Worm (Caenorhabditis elegans) whole organism, young adult: ENCODE measurements around the gene srg-51.

Experiments used
- B0336.3 ChIP-seq: fragments of 200-800 bp; sonication (Bioruptor generic); IDR thresholded peaks from 2 replicates; pipeline ENCODE4 v1.3.6; 2022; ENCODE audit warnings: missing genetic modification characterization, missing compliant biosample characterization
- D2030.7 ChIP-seq: fragments of 200-800 bp; sonication (Bioruptor generic); IDR thresholded peaks from 2 replicates; pipeline ENCODE4 v1.3.6; 2022; ENCODE audit warnings: missing genetic modification reagents, missing genetic modification characterization, missing compliant biosample characterization
- F10E7.11 ChIP-seq: sonication (generic microtip); optimal IDR thresholded peaks from 2 replicates; lab custom pipeline; 2017; ENCODE audit warnings: mild to moderate bottlenecking, missing genetic modification characterization, moderate library complexity, missing compliant biosample characterization
- F37B4.10 ChIP-seq: fragments of 200-800 bp; sonication (Bioruptor generic); IDR thresholded peaks from 2 replicates; pipeline ENCODE4 v1.3.6; 2022; ENCODE audit warnings: missing genetic modification characterization, missing compliant biosample characterization
- F39B2.1 ChIP-seq: fragments of 200-800 bp; sonication (Bioruptor generic); IDR thresholded peaks from 2 replicates; pipeline ENCODE4 v1.3.6; 2022; ENCODE audit warnings: missing genetic modification reagents, missing genetic modification characterization, missing compliant biosample characterization
- F49E8.2 ChIP-seq: sonication (generic microtip); optimal IDR thresholded peaks from 3 replicates; lab custom pipeline; 2017; ENCODE audit warnings: missing genetic modification characterization, mild to moderate bottlenecking, missing compliant biosample characterization, antibody characterized with exemption, moderate library complexity; ENCODE audit not compliant: insufficient read depth
- F55B11.4 ChIP-seq: sonication (generic microtip); optimal IDR thresholded peaks from 2 replicates; lab custom pipeline; 2016; ENCODE audit warnings: missing compliant biosample characterization, missing genetic modification characterization, borderline replicate concordance; ENCODE audit not compliant: insufficient read depth
- K11D2.4 ChIP-seq: fragments of 200-800 bp; sonication (Bioruptor generic); IDR thresholded peaks from 2 replicates; pipeline ENCODE4 v1.3.6; 2022; ENCODE audit warnings: missing genetic modification reagents, missing genetic modification characterization, missing compliant biosample characterization
- T07F8.4 ChIP-seq: sonication (generic microtip); optimal IDR thresholded peaks from 2 replicates; lab custom pipeline; 2016; ENCODE audit warnings: mild to moderate bottlenecking, missing genetic modification characterization, moderate library complexity, missing compliant biosample characterization
- Y53G8AR.9 ChIP-seq: fragments of 200-800 bp; sonication (Bioruptor generic); conservative IDR thresholded peaks from 2 replicates; pipeline ENCODE4 v1.3.6; 2022; ENCODE audit warnings: missing genetic modification reagents, missing genetic modification characterization, missing compliant biosample characterization
- Y56A3A.18 ChIP-seq: fragments of 200-800 bp; sonication (Bioruptor generic); IDR thresholded peaks from 2 replicates; pipeline ENCODE4 v1.3.6; 2022; ENCODE audit warnings: missing genetic modification reagents, missing genetic modification characterization, missing compliant biosample characterization
- Y95B8A.8 ChIP-seq: fragments of 200-800 bp; sonication (Bioruptor generic); IDR thresholded peaks from 2 replicates; pipeline ENCODE4 v1.3.6; 2022; ENCODE audit warnings: missing genetic modification reagents, missing genetic modification characterization, missing compliant biosample characterization
- ZK185.1 ChIP-seq: sonication (generic microtip); optimal IDR thresholded peaks from 2 replicates; lab custom pipeline; 2016; ENCODE audit warnings: mild to moderate bottlenecking, missing genetic modification characterization, missing compliant biosample characterization; ENCODE audit not compliant: poor library complexity, severe bottlenecking
- akir-1 ChIP-seq: fragments of 200-800 bp; sonication (Bioruptor generic); optimal IDR thresholded peaks from 2 replicates; lab custom pipeline; 2018; ENCODE audit warnings: mild to moderate bottlenecking, missing genetic modification characterization, moderate library complexity, missing compliant biosample characterization
- ama-1 ChIP-seq, 3 experiments: fragments of 150-350 bp in 1 of 3; sonication (generic microtip) in 2 of 3; optimal IDR thresholded peaks; 2 replicates each; lab custom pipeline; 2014 to 2018; ENCODE audit warnings: missing biosample characterization in 2 of 3, missing genetic modification characterization in 2 of 3, missing genetic modification reagents in 2 of 3
- aptf-2 ChIP-seq: fragments of 200-800 bp; sonication (Bioruptor generic); conservative IDR thresholded peaks from 2 replicates; pipeline ENCODE4 v1.3.6; 2022; ENCODE audit warnings: missing genetic modification reagents, missing genetic modification characterization, missing compliant biosample characterization
- atf-7 ChIP-seq: sonication (generic microtip); optimal IDR thresholded peaks from 2 replicates; lab custom pipeline; 2017; ENCODE audit warnings: mild to moderate bottlenecking, missing genetic modification characterization, missing compliant biosample characterization
- ccch-3 ChIP-seq: fragments of 200-800 bp; sonication (Bioruptor generic); optimal IDR thresholded peaks from 2 replicates; lab custom pipeline; 2018; ENCODE audit warnings: mild to moderate bottlenecking, missing genetic modification characterization, missing compliant biosample characterization
- ceh-58 ChIP-seq: fragments of 200-800 bp; sonication (Bioruptor generic); IDR thresholded peaks from 2 replicates; pipeline ENCODE4 v1.3.6; 2022; ENCODE audit warnings: missing genetic modification characterization, missing compliant biosample characterization
- ceh-91 ChIP-seq: fragments of 200-800 bp; sonication (Bioruptor generic); IDR thresholded peaks from 2 replicates; pipeline ENCODE4 v1.3.6; 2022; ENCODE audit warnings: missing genetic modification reagents, missing genetic modification characterization, missing compliant biosample characterization
- dox-1 ChIP-seq: fragments of 200-800 bp; sonication (Bioruptor generic); IDR thresholded peaks from 2 replicates; pipeline ENCODE4 v1.3.6; 2022; ENCODE audit warnings: missing genetic modification reagents, missing genetic modification characterization, missing compliant biosample characterization
- dpff-1 ChIP-seq: sonication (generic microtip); optimal IDR thresholded peaks from 2 replicates; lab custom pipeline; 2017; ENCODE audit warnings: mild to moderate bottlenecking, missing genetic modification characterization, missing compliant biosample characterization
- egl-18 ChIP-seq: fragments of 200-800 bp; sonication (Bioruptor generic); IDR thresholded peaks from 2 replicates; pipeline ENCODE4 v1.3.6; 2022; ENCODE audit warnings: missing genetic modification reagents, missing genetic modification characterization, missing compliant biosample characterization
- ekl-4 ChIP-seq: fragments of 200-800 bp; sonication (Bioruptor generic); IDR thresholded peaks from 2 replicates; pipeline ENCODE4 v1.3.6; 2022; ENCODE audit warnings: missing genetic modification reagents, missing genetic modification characterization, missing compliant biosample characterization
- gei-17 ChIP-seq: fragments of 200-800 bp; sonication (Bioruptor generic); optimal IDR thresholded peaks from 2 replicates; lab custom pipeline; 2018; ENCODE audit warnings: mild to moderate bottlenecking, missing genetic modification characterization, missing compliant biosample characterization
- hmg-1.2 ChIP-seq: fragments of 200-800 bp; sonication (Bioruptor generic); IDR thresholded peaks from 2 replicates; pipeline ENCODE4 v1.3.6; 2022; ENCODE audit warnings: missing genetic modification reagents, missing genetic modification characterization, missing compliant biosample characterization
- hrde-1 ChIP-seq: sonication (generic microtip); optimal IDR thresholded peaks from 2 replicates; lab custom pipeline; 2016; ENCODE audit warnings: missing genetic modification characterization, mild to moderate bottlenecking, missing compliant biosample characterization, moderate library complexity, missing genotype, missing genetic modification reagents, borderline replicate concordance
- let-526 ChIP-seq: fragments of 200-800 bp; sonication (Bioruptor generic); IDR thresholded peaks from 2 replicates; pipeline ENCODE4 v1.3.6; 2022; ENCODE audit warnings: missing genetic modification reagents, missing genetic modification characterization, missing compliant biosample characterization
- lsy-27 ChIP-seq: sonication (generic microtip); optimal IDR thresholded peaks from 2 replicates; lab custom pipeline; 2017; ENCODE audit warnings: missing genetic modification characterization, mild to moderate bottlenecking, missing compliant biosample characterization, antibody characterized with exemption, missing genotype, borderline replicate concordance; ENCODE audit not compliant: insufficient read depth
- nfya-1 ChIP-seq: sonication (generic microtip); optimal IDR thresholded peaks from 2 replicates; lab custom pipeline; 2017; ENCODE audit warnings: antibody characterized with exemption, missing compliant biosample characterization, missing genetic modification characterization, borderline replicate concordance; ENCODE audit not compliant: insufficient read depth
- nfyb-1 ChIP-seq: fragments of 200-800 bp; sonication (Bioruptor generic); IDR thresholded peaks from 2 replicates; pipeline ENCODE4 v1.3.6; 2022; ENCODE audit warnings: missing genetic modification reagents, missing genetic modification characterization, missing compliant biosample characterization
- sdz-38 ChIP-seq: sonication (generic microtip); optimal IDR thresholded peaks from 2 replicates; lab custom pipeline; 2016; ENCODE audit warnings: missing genotype, missing genetic modification characterization, missing compliant biosample characterization
- sptf-2 ChIP-seq: fragments of 200-800 bp; sonication (Bioruptor generic); optimal IDR thresholded peaks from 2 replicates; lab custom pipeline; 2018; ENCODE audit warnings: mild to moderate bottlenecking, missing genetic modification characterization, missing compliant biosample characterization
- tbx-9 ChIP-seq: sonication (generic microtip); optimal IDR thresholded peaks from 2 replicates; lab custom pipeline; 2016; ENCODE audit warnings: borderline replicate concordance, missing genetic modification characterization, inconsistent platforms, missing compliant biosample characterization
- tlf-1 ChIP-seq: fragments of 200-800 bp; sonication (Bioruptor generic); optimal IDR thresholded peaks from 2 replicates; lab custom pipeline; 2018; ENCODE audit warnings: mild to moderate bottlenecking, missing genetic modification characterization, missing compliant biosample characterization
- unc-130 ChIP-seq: sonication (generic microtip); optimal IDR thresholded peaks from 2 replicates; lab custom pipeline; 2016; ENCODE audit warnings: missing genetic modification reagents, missing genetic modification characterization, missing compliant biosample characterization
- ztf-26 ChIP-seq: sonication (generic microtip); optimal IDR thresholded peaks from 2 replicates; lab custom pipeline; 2017; ENCODE audit warnings: missing genetic modification characterization, missing compliant biosample characterization
- ztf-3 ChIP-seq: fragments of 200-800 bp; sonication (Bioruptor generic); optimal IDR thresholded peaks from 2 replicates; lab custom pipeline; 2018; ENCODE audit warnings: mild to moderate bottlenecking, missing genetic modification characterization, missing compliant biosample characterization

srg-51 gene

ce11 chrIV:15118390-15118789, 22.3 kb downstream of the srg-51 start, which contains the start of gene M199.136:
Gene M199.136 (plus strand): TSS chrIV:15118690.
- TF ChIP-seq dpff-1 (tag; lab: Kevin White, UChicago), result no peak
- TF ChIP-seq F55B11.4 (tag; lab: Kevin White, UChicago), result no peak
- TF ChIP-seq sdz-38 (tag; lab: Kevin White, UChicago), result no peak
- TF ChIP-seq atf-7 (tag; lab: Kevin White, UChicago), result no peak
- no peak for TF ChIP-seq ekl-4
- no peak for TF ChIP-seq Y53G8AR.9 (GFP tag; lab: Robert Waterston, UW)
- TF ChIP-seq sptf-2 (GFP tag; lab: Kevin White, UChicago), result no peak
- no peak for TF ChIP-seq gei-17 (GFP tag; lab: Kevin White, UChicago)
- TF ChIP-seq, all 124 proteins: peak for 0

ce11 chrIV:15114324-15114723, 26.4 kb downstream of the srg-51 start, which contains the start of gene M199.135:
Gene M199.135 (plus strand): TSS chrIV:15114624.
- TF ChIP-seq D2030.7 (GFP tag; lab: Robert Waterston, UW) (no peak), ceh-91 (GFP tag; lab: Robert Waterston, UW) (no peak), dpff-1 (tag; lab: Kevin White, UChicago) (no peak), lsy-27 (tag; lab: Kevin White, UChicago) (no peak), hmg-1.2 (GFP tag; lab: Robert Waterston, UW) (no peak), hrde-1 (tag; lab: Kevin White, UChicago) (no peak), Y56A3A.18 (GFP tag; lab: Robert Waterston, UW) (no peak), ztf-3 (GFP tag; lab: Kevin White, UChicago) (no peak), F10E7.11 (tag; lab: Kevin White, UChicago) (no peak), let-526 (no peak), ceh-58 (GFP tag; lab: Robert Waterston, UW) (no peak), B0336.3 (no peak), nfyb-1 (GFP tag; lab: Robert Waterston, UW) (no peak), ccch-3 (GFP tag; lab: Kevin White, UChicago) (no peak), F39B2.1 (GFP tag; lab: Robert Waterston, UW) (no peak), Y95B8A.8 (no peak), ama-1 (optimal IDR thresholded peaks at IDR 0.05; lab: Kevin White, UChicago) (no peak), ama-1 (GFP tag; optimal IDR thresholded peaks at IDR 0.05; lab: Kevin White, UChicago) (no peak), tbx-9 (tag; lab: Kevin White, UChicago) (no peak)

ce11 chrIV:15113117-15113516, 27.6 kb downstream of the srg-51 start, which contains the start of gene M199.134:
Gene M199.134 (minus strand): TSS chrIV:15113217.
- TF ChIP-seq D2030.7 (GFP tag; lab: Robert Waterston, UW) (no peak), aptf-2 (GFP tag; lab: Robert Waterston, UW) (no peak), T07F8.4 (tag; lab: Kevin White, UChicago) (no peak)

ce11 chrIV:15108475-15108874, 32.3 kb downstream of the srg-51 start, which contains the start of gene M199.2:
Gene M199.2 (plus strand): TSS chrIV:15108775.
- TF ChIP-seq unc-130 (GFP tag; lab: Kevin White, UChicago) (no peak), Y56A3A.18 (GFP tag; lab: Robert Waterston, UW) (no peak), lsy-27 (tag; lab: Kevin White, UChicago) (no peak), F39B2.1 (GFP tag; lab: Robert Waterston, UW) (no peak), dox-1 (GFP tag; lab: Robert Waterston, UW) (no peak), akir-1 (GFP tag; lab: Kevin White, UChicago) (no peak), gei-17 (GFP tag; lab: Kevin White, UChicago) (no peak), K11D2.4 (GFP tag; lab: Robert Waterston, UW) (no peak), F37B4.10 (GFP tag; lab: Robert Waterston, UW) (no peak), tlf-1 (GFP tag; lab: Kevin White, UChicago) (no peak), ztf-26 (no peak), ZK185.1 (tag; lab: Kevin White, UChicago) (no peak), nfya-1 (tag; lab: Kevin White, UChicago) (no peak), egl-18 (GFP tag; lab: Robert Waterston, UW) (no peak), F49E8.2 (tag; lab: Kevin White, UChicago) (no peak)
